Worm (Caenorhabditis elegans) whole organism, mixed stage, embryonic: Measurements from ENCODE around the gene atf-7.

ENCODE experiments used
- ces-1 ChIP-seq: fragments of 150-350 bp; optimal IDR thresholded peaks from 2 replicates; lab custom pipeline; 2014; ENCODE audit warnings: missing biosample characterization, missing genetic modification reagents, missing genetic modification characterization
- lin-13 ChIP-seq: fragments of 150-350 bp; optimal IDR thresholded peaks from 2 replicates; lab custom pipeline; 2014; ENCODE audit warnings: missing biosample characterization, missing genetic modification characterization
- nhr-28 ChIP-seq: fragments of 150-350 bp; optimal IDR thresholded peaks from 2 replicates; lab custom pipeline; 2014; ENCODE audit warnings: missing biosample characterization, missing genetic modification characterization

DNA sequence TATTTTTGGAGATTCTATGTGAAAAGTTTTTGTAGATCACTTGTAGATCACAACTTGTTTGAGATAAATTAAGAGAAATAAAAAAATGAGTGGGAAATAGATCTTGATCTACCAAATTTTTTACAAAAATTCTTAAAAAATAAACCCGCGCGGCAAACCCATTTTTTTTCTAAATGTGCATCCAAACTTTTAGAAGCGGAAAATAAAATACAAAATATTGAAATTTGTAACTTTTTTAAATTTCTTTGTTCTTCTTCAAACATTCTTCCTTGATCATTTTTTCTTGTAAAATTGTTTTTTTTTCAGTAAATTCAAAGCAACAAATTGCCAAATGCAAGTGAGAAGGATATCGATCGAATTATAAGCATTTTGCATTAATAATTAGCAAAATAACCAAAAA is 21.2 kb upstream of the atf-7 start, which contains the start of gene cdh-4:
- no peak for TF ChIP-seq lin-13 (tag; lab: Kevin White, UChicago)
- TF ChIP-seq nhr-28 (tag; lab: Kevin White, UChicago): no peak
- TF ChIP-seq ces-1 (GFP tag; lab: Kevin White, UChicago): no peak
